Fruit fly (Drosophila melanogaster): ENCODE data around the gene S-Lap2.

Gene S-Lap2

dm6 chr3L:8651876-8652571 is 32.3 kb downstream of the S-Lap2 start (continued):
- TF ChIP-seq Dbx (GFP tag; IDR thresholded peaks at IDR 0.05) (peak; percentile 45; the same call in 1 of the 3 replicates), CG10147 (GFP tag; optimal IDR thresholded peaks at IDR 0.05) (no peak), CG7987 (GFP tag; optimal IDR thresholded peaks at IDR 0.05) (no peak), fru (optimal IDR thresholded peaks at IDR 0.05) (no peak), CG10959 (GFP tag; IDR thresholded peaks at IDR 0.05) (no peak), knrl (GFP tag; IDR thresholded peaks at IDR 0.05; ENCODE audit: partially characterized antibody) (peak; percentile 64; the same call in 1 of the 3 replicates), toy (GFP tag; IDR thresholded peaks at IDR 0.05) (no peak), Taf1 (GFP tag; IDR thresholded peaks at IDR 0.05) (no peak), CG8359 (GFP tag; optimal IDR thresholded peaks at IDR 0.05; ENCODE audit: borderline replicate concordance) (no peak), CrebB (tag; optimal IDR thresholded peaks at IDR 0.05) (no peak), psq (GFP tag; optimal IDR thresholded peaks at IDR 0.05) (no peak), GATAe (GFP tag; conservative IDR thresholded peaks at IDR 0.05) (no peak), CG2199 (GFP tag; IDR thresholded peaks at IDR 0.05) (0 out of 3 replicates have a peak, but pooled peaks have one; percentile 26), kah (GFP tag; optimal IDR thresholded peaks at IDR 0.05) (no peak), CG17612 (GFP tag; IDR thresholded peaks at IDR 0.05) (no peak), ac (GFP tag; optimal IDR thresholded peaks at IDR 0.05) (no peak), E2f2 (GFP tag; IDR thresholded peaks at IDR 0.05) (peak; percentile 37; the same call in 1 of the 2 replicates), cad (GFP tag; optimal IDR thresholded peaks at IDR 0.05) (no peak), CG9437 (GFP tag; optimal IDR thresholded peaks at IDR 0.05) (peak; percentile 41), Atf6 (GFP tag; IDR thresholded peaks at IDR 0.05) (no peak), Dp (GFP tag; optimal IDR thresholded peaks at IDR 0.05) (peak; percentile 26), ab (GFP tag; optimal IDR thresholded peaks at IDR 0.05) (no peak), sr (GFP tag; IDR thresholded peaks at IDR 0.05) (no peak), fd64A (GFP tag; optimal IDR thresholded peaks at IDR 0.05) (no peak), prd (optimal IDR thresholded peaks at IDR 0.05) (no peak), prd (GFP tag; IDR thresholded peaks at IDR 0.05) (no peak), CG16813 (GFP tag; IDR thresholded peaks at IDR 0.05; ENCODE audit: partially characterized antibody) (no peak), CG14860 (GFP tag; IDR thresholded peaks at IDR 0.05; ENCODE audit: partially characterized antibody) (no peak), CG1024 (GFP tag; IDR thresholded peaks at IDR 0.05) (no peak), HmgZ (tag; optimal IDR thresholded peaks at IDR 0.05) (peak; percentile 1), Antp (GFP tag; optimal IDR thresholded peaks at IDR 0.05) (no peak), CG4820 (GFP tag; optimal IDR thresholded peaks at IDR 0.05) (no peak), ase (GFP tag; IDR thresholded peaks at IDR 0.05) (no peak), ERR (GFP tag; optimal IDR thresholded peaks at IDR 0.05) (no peak), tgo (GFP tag; IDR thresholded peaks at IDR 0.05) (no peak), Hr3 (GFP tag; optimal IDR thresholded peaks at IDR 0.05) (no peak), odd (GFP tag; optimal IDR thresholded peaks at IDR 0.05) (no peak), CG12104 (GFP tag; optimal IDR thresholded peaks at IDR 0.05) (no peak), exex (tag; optimal IDR thresholded peaks at IDR 0.05) (no peak), sens-2 (GFP tag; IDR thresholded peaks at IDR 0.05) (no peak), dan (GFP tag; IDR thresholded peaks at IDR 0.05) (no peak), Opbp (GFP tag; IDR thresholded peaks at IDR 0.05; ENCODE audit: partially characterized antibody) (peak; percentile 60; the same call in 1 of the 3 replicates), repo (GFP tag; optimal IDR thresholded peaks at IDR 0.05) (no peak), CG3847 (GFP tag; IDR thresholded peaks at IDR 0.05) (0 out of 2 replicates have a peak, but pooled peaks have one; percentile 17), CG4424 (GFP tag; optimal IDR thresholded peaks at IDR 0.05) (peak; percentile 4), mirr (GFP tag; optimal IDR thresholded peaks at IDR 0.05) (no peak), CG4282 (GFP tag; optimal IDR thresholded peaks at IDR 0.05) (no peak), nmo (GFP tag; optimal IDR thresholded peaks at IDR 0.05) (peak; percentile 14), CG6689 (GFP tag; IDR thresholded peaks at IDR 0.05) (no peak), bigmax (GFP tag; optimal IDR thresholded peaks at IDR 0.05) (no peak), CG10979 (tag; optimal IDR thresholded peaks at IDR 0.05) (no peak)
